Worm (Caenorhabditis elegans) whole organism, L4/young adult: Measurements from ENCODE around the gene Y38E10A.8.

ENCODE experiments used
- W03F9.2 ChIP-seq: fragments of 150-350 bp; optimal IDR thresholded peaks from 2 replicates; lab custom pipeline; 2014; ENCODE audit warnings: missing biosample characterization, missing genetic modification characterization
- dao-5 ChIP-seq: sonication (generic microtip); optimal IDR thresholded peaks from 2 replicates; lab custom pipeline; 2016; ENCODE audit warnings: missing genotype, missing genetic modification characterization, moderate library complexity, missing compliant biosample characterization
- him-1 ChIP-seq: sonication (generic microtip); optimal IDR thresholded peaks from 2 replicates; lab custom pipeline; 2016; ENCODE audit warnings: missing genotype, missing genetic modification reagents, missing genetic modification characterization, missing compliant biosample characterization

ce11 chrII:12655816-12656215 lies 48.8 kb downstream of the Y38E10A.8 start:
- TF ChIP-seq him-1 (tag; lab: Kevin White, UChicago), result no peak
- no peak for TF ChIP-seq W03F9.2 (tag; lab: Kevin White, UChicago)
- TF ChIP-seq dao-5 (tag; lab: Kevin White, UChicago), result no peak
